Fruit fly (Drosophila melanogaster): ENCODE data around the gene Arpc3B.

DNA sequence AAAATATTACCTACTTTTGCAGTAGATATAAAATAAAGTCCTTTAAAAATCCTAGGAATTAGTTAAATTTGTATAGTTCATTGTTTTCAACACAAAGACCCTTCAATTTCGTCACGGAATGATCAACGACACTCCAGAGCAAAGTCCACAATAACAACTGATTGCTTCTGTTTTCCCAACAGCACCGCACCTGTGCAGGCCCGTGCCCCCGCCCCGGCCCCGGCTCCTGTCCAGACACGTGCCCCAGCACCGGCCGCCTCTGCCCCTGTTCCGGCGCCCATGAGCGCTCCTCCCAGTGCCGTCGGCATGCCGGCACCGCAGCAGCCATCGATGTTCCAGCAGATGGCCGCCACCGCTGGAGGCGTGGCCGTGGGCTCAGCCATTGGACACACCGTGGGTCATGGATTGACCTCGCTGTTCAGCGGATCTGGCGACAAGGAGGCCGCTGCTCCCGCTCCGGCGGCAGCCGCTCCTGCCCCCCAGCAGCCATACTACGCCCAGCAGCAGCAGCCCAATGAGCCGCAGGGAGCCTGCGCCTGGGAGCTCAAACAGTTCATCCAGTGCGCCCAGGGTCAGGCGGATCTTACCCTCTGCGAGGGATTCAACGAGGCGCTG is 44.1 kb upstream of the Arpc3B start:
- peak; percentile 46 for TF ChIP-seq gl (tag; optimal IDR thresholded peaks at IDR 0.05)
- TF ChIP-seq fd96Ca (GFP tag; IDR thresholded peaks at IDR 0.05) = no peak
- TF ChIP-seq CG12605 (GFP tag; IDR thresholded peaks at IDR 0.05) = peak; percentile 25; the same call in 1 of the 2 replicates
- no peak for TF ChIP-seq CG32121 (GFP tag; IDR thresholded peaks at IDR 0.05)
- TF ChIP-seq CG15710 (tag; optimal IDR thresholded peaks at IDR 0.05) = no peak
- no peak for TF ChIP-seq CG9948 (tag; optimal IDR thresholded peaks at IDR 0.05)
- no peak for TF ChIP-seq CG34367 (tag; optimal IDR thresholded peaks at IDR 0.05)
- no peak for TF ChIP-seq CG8159 (tag; optimal IDR thresholded peaks at IDR 0.05)
- no peak for TF ChIP-seq D1 (tag; optimal IDR thresholded peaks at IDR 0.05)
- peak; percentile 4 for TF ChIP-seq Snoo (tag; optimal IDR thresholded peaks at IDR 0.05)
- TF ChIP-seq EcR (GFP tag; optimal IDR thresholded peaks at IDR 0.05) = no peak
- no peak for TF ChIP-seq CG17806 (tag; optimal IDR thresholded peaks at IDR 0.05)

Measured in whole organism, pupa.